Worm (Caenorhabditis elegans): ENCODE results near the gene trpp-12.

ce11 chrX:2427404-2427803 lies 17.9 kb downstream of the trpp-12 start, which contains the start of gene gcy-31:
- TF ChIP-seq somi-1 (GFP tag; optimal IDR thresholded peaks at IDR 0.05) (no peak), ceh-40 (GFP tag; IDR thresholded peaks at IDR 0.05) (no peak), B0019.2 (GFP tag; conservative IDR thresholded peaks at IDR 0.05) (no peak), F49E8.2 (tag; optimal IDR thresholded peaks at IDR 0.05; ENCODE audit: insufficient read depth) (no peak), lin-40 (tag; optimal IDR thresholded peaks at IDR 0.05) (no peak), T26A5.8 (tag; optimal IDR thresholded peaks at IDR 0.05) (no peak), ccch-3 (GFP tag; optimal IDR thresholded peaks at IDR 0.05) (no peak), ama-1 (optimal IDR thresholded peaks at IDR 0.05) (no peak), ama-1 (GFP tag; optimal IDR thresholded peaks at IDR 0.05) (no peak), unc-62 (GFP tag; optimal IDR thresholded peaks at IDR 0.05) (no peak)
